Fruit fly (Drosophila melanogaster) whole organism, embryonic: ENCODE results near the gene cup.

Source experiments
- Ada2b ChIP-seq: fragments of 200-800 bp; sonication (Bioruptor generic); IDR thresholded peaks from 2 replicates; pipeline ENCODE4 v1.3.6; 2022; ENCODE audit warnings: missing biosample characterization, missing genetic modification characterization
- B-H1 ChIP-seq: fragments of 200-800 bp; sonication (Bioruptor generic); IDR thresholded peaks from 3 replicates; pipeline ENCODE4 v1.3.6; 2022; ENCODE audit warnings: missing biosample characterization, missing genetic modification characterization
- CG11085 ChIP-seq: fragments of 200-800 bp; sonication (Bioruptor generic); IDR thresholded peaks from 2 replicates; pipeline ENCODE4 v1.3.6; 2022; ENCODE audit warnings: missing biosample characterization, missing genetic modification characterization
- CG12942 ChIP-seq: fragments of 200-800 bp; sonication (Bioruptor generic); optimal IDR thresholded peaks from 3 replicates; lab custom pipeline; 2016; ENCODE audit warnings: missing biosample characterization, missing genetic modification characterization
- CG15479 ChIP-seq: fragments of 200-800 bp; sonication (Bioruptor generic); optimal IDR thresholded peaks from 3 replicates; lab custom pipeline; 2019; ENCODE audit warnings: missing biosample characterization, mild to moderate bottlenecking, missing genetic modification characterization, moderate library complexity
- CG2199 ChIP-seq: fragments of 200-800 bp; sonication (Bioruptor generic); IDR thresholded peaks from 3 replicates; pipeline ENCODE4 v1.3.6; 2022; ENCODE audit warnings: missing biosample characterization, missing genetic modification characterization
- CG30020 ChIP-seq: fragments of 200-800 bp; optimal IDR thresholded peaks from 2 replicates; lab custom pipeline; 2019; ENCODE audit warnings: missing biosample characterization, mild to moderate bottlenecking, missing genetic modification characterization, moderate library complexity
- CG32532 ChIP-seq: fragments of 200-800 bp; sonication (Bioruptor generic); IDR thresholded peaks from 2 replicates; pipeline ENCODE4 v1.3.6; 2022; ENCODE audit warnings: missing biosample characterization, missing genetic modification characterization
- CG34376 ChIP-seq: fragments of 200-800 bp; sonication (Bioruptor generic); optimal IDR thresholded peaks from 2 replicates; lab custom pipeline; 2018; ENCODE audit warnings: missing biosample characterization, mild to moderate bottlenecking, missing genetic modification characterization
- CG42726 ChIP-seq: fragments of 200-800 bp; sonication (Bioruptor generic); IDR thresholded peaks from 2 replicates; pipeline ENCODE4 v1.3.6; 2022; ENCODE audit warnings: missing biosample characterization, missing genetic modification characterization; ENCODE audit not compliant: partially characterized antibody
- CG4360 ChIP-seq: fragments of 200-800 bp; sonication (Bioruptor generic); IDR thresholded peaks from 2 replicates; pipeline ENCODE4 v1.3.6; 2022; ENCODE audit warnings: missing biosample characterization, missing genetic modification characterization
- CG4617 ChIP-seq: fragments of 200-800 bp; sonication (Bioruptor generic); optimal IDR thresholded peaks from 3 replicates; lab custom pipeline; 2016; ENCODE audit warnings: missing biosample characterization, missing genetic modification characterization, borderline replicate concordance
- CG6272 ChIP-seq: fragments of 200-800 bp; sonication (Bioruptor generic); IDR thresholded peaks from 2 replicates; pipeline ENCODE4 v1.3.6; 2022; ENCODE audit warnings: missing biosample characterization, missing genetic modification characterization
- CG7556 ChIP-seq: fragments of 200-800 bp; sonication (Bioruptor generic); optimal IDR thresholded peaks from 2 replicates; lab custom pipeline; 2017; ENCODE audit warnings: missing biosample characterization, mild to moderate bottlenecking, missing genetic modification characterization
- CG8359 ChIP-seq: fragments of 200-800 bp; sonication (Bioruptor generic); optimal IDR thresholded peaks from 2 replicates; lab custom pipeline; 2017; ENCODE audit warnings: missing biosample characterization, mild to moderate bottlenecking, missing genetic modification characterization, borderline replicate concordance
- CG8388 ChIP-seq: fragments of 200-800 bp; sonication (Bioruptor generic); optimal IDR thresholded peaks from 2 replicates; lab custom pipeline; 2019; ENCODE audit warnings: missing biosample characterization, mild to moderate bottlenecking, missing genetic modification characterization, moderate library complexity
- Deaf1 ChIP-seq: fragments of 200-800 bp; optimal IDR thresholded peaks from 3 replicates; lab custom pipeline; 2019; ENCODE audit warnings: missing biosample characterization, mild to moderate bottlenecking, missing genetic modification characterization, moderate library complexity
- Dfd ChIP-seq, 2 experiments: fragments of >200 bp; optimal IDR thresholded peaks; 2 replicates each; lab custom pipeline; 2017; ENCODE audit warnings: missing biosample characterization in 2 of 2, missing genetic modification characterization in 2 of 2
- Dll ChIP-seq: fragments of 200-800 bp; sonication (Bioruptor generic); IDR thresholded peaks from 4 replicates; pipeline ENCODE4 v1.3.6; 2022; ENCODE audit warnings: missing biosample characterization, missing genetic modification characterization; ENCODE audit not compliant: partially characterized antibody
- Ets65A ChIP-seq: fragments of 200-800 bp; sonication (Bioruptor generic); peaks from one replicate; lab custom pipeline; 2016; ENCODE audit warnings: missing biosample characterization, missing genetic modification characterization
- Med ChIP-seq: fragments of 200-800 bp; sonication (Bioruptor generic); peaks from one replicate; lab custom pipeline; 2016; ENCODE audit warnings: missing biosample characterization, missing genetic modification characterization, mild to moderate bottlenecking, inconsistent platforms, moderate library complexity
- ac ChIP-seq: fragments of 200-800 bp; sonication (Bioruptor generic); optimal IDR thresholded peaks from 3 replicates; lab custom pipeline; 2017; ENCODE audit warnings: missing biosample characterization, mild to moderate bottlenecking, missing genetic modification characterization
- crol ChIP-seq: fragments of 200-800 bp; sonication (Bioruptor generic); IDR thresholded peaks from 2 replicates; pipeline ENCODE4 v1.3.6; 2022; ENCODE audit warnings: missing biosample characterization, missing genetic modification characterization
- dmrt99B ChIP-seq: fragments of 200-800 bp; sonication (Bioruptor generic); optimal IDR thresholded peaks from 2 replicates; lab custom pipeline; 2018; ENCODE audit warnings: missing biosample characterization, mild to moderate bottlenecking, missing genetic modification characterization, moderate library complexity
- en ChIP-seq: fragments of 200-800 bp; sonication (Bioruptor generic); optimal IDR thresholded peaks from 2 replicates; lab custom pipeline; 2016; ENCODE audit warnings: missing biosample characterization, missing genetic modification characterization
- eyg ChIP-seq: fragments of 200-800 bp; sonication (Bioruptor generic); optimal IDR thresholded peaks from 3 replicates; lab custom pipeline; 2016; ENCODE audit warnings: missing biosample characterization, missing genetic modification characterization
- grau ChIP-seq: fragments of 200-800 bp; optimal IDR thresholded peaks from 3 replicates; lab custom pipeline; 2019; ENCODE audit warnings: missing biosample characterization, mild to moderate bottlenecking, missing genetic modification characterization, moderate library complexity
- gsb-n ChIP-seq: fragments of 200-800 bp; sonication (Bioruptor generic); optimal IDR thresholded peaks from 3 replicates; lab custom pipeline; 2018; ENCODE audit warnings: missing biosample characterization, mild to moderate bottlenecking, missing genetic modification characterization
- hth ChIP-seq: fragments of >200 bp; optimal IDR thresholded peaks from 2 replicates; lab custom pipeline; 2017; ENCODE audit warnings: inconsistent platforms
- klu ChIP-seq: fragments of 200-800 bp; sonication (Bioruptor generic); IDR thresholded peaks from 2 replicates; pipeline ENCODE4 v1.3.6; 2022; ENCODE audit warnings: missing biosample characterization, missing genetic modification characterization
- lov ChIP-seq, 2 experiments: fragments of 200-800 bp in 1 of 2; fragments of >200 bp in 1 of 2; sonication (Bioruptor generic) in 1 of 2; IDR thresholded peaks in 1 of 2; optimal IDR thresholded peaks in 1 of 2; 2 replicates in 1 of 2; 3 replicates in 1 of 2; pipeline versions ENCODE4 v1.3.6 to Lab custom; 2017 to 2022; ENCODE audit warnings: missing biosample characterization in 1 of 2, missing genetic modification characterization in 1 of 2
- rib ChIP-seq: fragments of 200-800 bp; sonication (Bioruptor generic); IDR thresholded peaks from 2 replicates; pipeline ENCODE4 v1.3.6; 2022; ENCODE audit warnings: missing biosample characterization, missing genetic modification characterization
- row ChIP-seq: fragments of 200-800 bp; sonication (Bioruptor generic); IDR thresholded peaks from 3 replicates; pipeline ENCODE4 v1.3.6; 2022; ENCODE audit warnings: missing biosample characterization, missing genetic modification characterization
- salm ChIP-seq: fragments of 200-800 bp; sonication (Bioruptor generic); optimal IDR thresholded peaks from 2 replicates; lab custom pipeline; 2018; ENCODE audit warnings: missing biosample characterization, mild to moderate bottlenecking, missing genetic modification characterization
- sob ChIP-seq: fragments of 200-800 bp; sonication (Bioruptor generic); IDR thresholded peaks from 2 replicates; pipeline ENCODE4 v1.3.6; 2022; ENCODE audit warnings: missing biosample characterization, missing genetic modification characterization
- sug ChIP-seq: fragments of 200-800 bp; optimal IDR thresholded peaks from 2 replicates; lab custom pipeline; 2019; ENCODE audit warnings: missing biosample characterization, mild to moderate bottlenecking, missing genetic modification characterization, moderate library complexity
- zen ChIP-seq: fragments of 200-800 bp; sonication (Bioruptor generic); optimal IDR thresholded peaks from 3 replicates; lab custom pipeline; 2018; ENCODE audit warnings: missing biosample characterization, mild to moderate bottlenecking, missing genetic modification characterization, moderate library complexity

Gene cup

dm6 chr2L:6708997-6709662, 45.7 kb downstream of the cup start, which contains the start of gene Tsp (continued):
- TF ChIP-seq Deaf1 (tag; lab: Kevin White, UChicago) (peak; percentile 4), CG2199 (GFP tag; lab: Robert Waterston, UW) (0 out of 3 replicates have a peak, but pooled peaks have one; percentile 51), CG8359 (GFP tag; lab: Kevin White, UChicago) (peak; percentile 7), CG32532 (GFP tag; lab: Robert Waterston, UW) (peak; percentile 20; the same call in 1 of the 2 replicates), CG15479 (GFP tag; lab: Kevin White, UChicago) (peak; percentile 5), CG12942 (no peak), grau (tag; lab: Kevin White, UChicago) (peak; percentile 11), sug (tag; lab: Kevin White, UChicago) (peak; percentile 9), Ada2b (GFP tag; lab: Robert Waterston, UW) (no peak), CG42726 (0 out of 2 replicates have a peak, but pooled peaks have one; percentile 47)
- TF ChIP-seq, all 482 proteins: peak for 66

- TF ChIP-seq Ets65A = peak; percentile 70
- no peak for TF ChIP-seq B-H1 (GFP tag; lab: Robert Waterston, UW)
- TF ChIP-seq sob (GFP tag; lab: Robert Waterston, UW) = no peak
- TF ChIP-seq Med (GFP tag; lab: Kevin White, UChicago) = peak; percentile 47
- TF ChIP-seq klu (GFP tag; lab: Robert Waterston, UW) = no peak
- TF ChIP-seq zen (tag; lab: Kevin White, UChicago) = no peak
- TF ChIP-seq row (GFP tag; lab: Robert Waterston, UW) = peak; percentile 47
- TF ChIP-seq lov (optimal IDR thresholded peaks at IDR 0.05; lab: Kevin White, UChicago) = no peak
- no peak for TF ChIP-seq lov (GFP tag; IDR thresholded peaks at IDR 0.05; lab: Robert Waterston, UW)
- no peak for TF ChIP-seq eyg (GFP tag; lab: Kevin White, UChicago)
- TF ChIP-seq CG7556 = no peak
- no peak for TF ChIP-seq CG30020
- no peak for TF ChIP-seq CG6272
- TF ChIP-seq hth (lab: Kevin White, UChicago) = no peak
- no peak for TF ChIP-seq Dfd (GFP tag; optimal IDR thresholded peaks at IDR 0.05; lab: Kevin White, UChicago)
- TF ChIP-seq rib (GFP tag; lab: Robert Waterston, UW) = no peak
- TF ChIP-seq dmrt99B (tag; lab: Kevin White, UChicago) = no peak
- no peak for TF ChIP-seq CG4617 (GFP tag; lab: Kevin White, UChicago)
- peak; percentile 9 for TF ChIP-seq CG34376
- no peak for TF ChIP-seq CG8388 (GFP tag; lab: Kevin White, UChicago)
- TF ChIP-seq grau (tag; lab: Kevin White, UChicago) = no peak
- no peak for TF ChIP-seq Dll (GFP tag; lab: Robert Waterston, UW)
- TF ChIP-seq gsb-n = no peak
- TF ChIP-seq ac (GFP tag; lab: Kevin White, UChicago) = no peak
- no peak for TF ChIP-seq CG11085 (GFP tag; lab: Robert Waterston, UW)
- TF ChIP-seq salm (tag; lab: Kevin White, UChicago) = no peak
- TF ChIP-seq crol (GFP tag; lab: Robert Waterston, UW) = no peak
- TF ChIP-seq en (GFP tag; lab: Kevin White, UChicago) = no peak
- TF ChIP-seq CG4360 (GFP tag; lab: Robert Waterston, UW) = no peak
- TF ChIP-seq, all 482 proteins: peak for 4
These were observed 52.8 kb downstream of the cup start, which contains the start of gene AkhR for dm6 chr2L:6716182-6716770. Gene AkhR, minus strand, starts transcription at chr2L:6716186.
